Worm (Caenorhabditis elegans) whole organism, late embryonic: ENCODE data around the gene T25G12.11.

ENCODE experiments used
- C08G9.2 ChIP-seq: sonication (generic microtip); optimal IDR thresholded peaks from 2 replicates; lab custom pipeline; 2016; ENCODE audit warnings: mild to moderate bottlenecking, missing genetic modification characterization, moderate library complexity, missing compliant biosample characterization
- F13H6.1 ChIP-seq: sonication (generic microtip); optimal IDR thresholded peaks from 2 replicates; lab custom pipeline; 2016; ENCODE audit warnings: missing genetic modification characterization, missing compliant biosample characterization
- T23F11.4 ChIP-seq: fragments of 200-800 bp; sonication (Bioruptor generic); optimal IDR thresholded peaks from 2 replicates; lab custom pipeline; 2018; ENCODE audit warnings: mild to moderate bottlenecking, missing genetic modification characterization, missing compliant biosample characterization
- Y22D7AL.16 ChIP-seq: sonication (generic microtip); optimal IDR thresholded peaks from 2 replicates; lab custom pipeline; 2016; ENCODE audit warnings: missing genetic modification characterization, missing compliant biosample characterization
- ahr-1 ChIP-seq: sonication (generic microtip); optimal IDR thresholded peaks from 2 replicates; lab custom pipeline; 2016; ENCODE audit warnings: missing genetic modification characterization, missing compliant biosample characterization
- ama-1 ChIP-seq: fragments of 150-350 bp; optimal IDR thresholded peaks from 2 replicates; lab custom pipeline; 2014
- ceh-14 ChIP-seq: sonication (generic microtip); optimal IDR thresholded peaks from 2 replicates; lab custom pipeline; 2016; ENCODE audit warnings: missing genotype, missing genetic modification characterization, missing compliant biosample characterization
- ceh-18 ChIP-seq: sonication (generic microtip); optimal IDR thresholded peaks from 2 replicates; lab custom pipeline; 2016; ENCODE audit warnings: missing genetic modification characterization, missing compliant biosample characterization
- ceh-19 ChIP-seq: fragments of 200-800 bp; sonication (Bioruptor generic); optimal IDR thresholded peaks from 2 replicates; lab custom pipeline; 2018; ENCODE audit warnings: mild to moderate bottlenecking, missing genetic modification characterization, missing compliant biosample characterization
- ceh-22 ChIP-seq: sonication (generic microtip); optimal IDR thresholded peaks from 2 replicates; lab custom pipeline; 2017; ENCODE audit warnings: missing biosample characterization, missing genetic modification characterization
- ceh-24 ChIP-seq: sonication (generic microtip); optimal IDR thresholded peaks from 2 replicates; lab custom pipeline; 2016; ENCODE audit warnings: mild to moderate bottlenecking, missing genetic modification characterization, missing compliant biosample characterization
- ceh-30 ChIP-seq: fragments of 150-350 bp; optimal IDR thresholded peaks from 2 replicates; lab custom pipeline; 2014; ENCODE audit warnings: missing biosample characterization, missing genetic modification characterization
- ceh-45 ChIP-seq: fragments of 200-800 bp; sonication (Bioruptor generic); IDR thresholded peaks from 2 replicates; pipeline ENCODE4 v1.3.6; 2022; ENCODE audit warnings: missing genetic modification reagents, missing genetic modification characterization, missing compliant biosample characterization
- ceh-9 ChIP-seq: sonication (generic microtip); optimal IDR thresholded peaks from 2 replicates; lab custom pipeline; 2016; ENCODE audit warnings: mild to moderate bottlenecking, missing genetic modification characterization, inconsistent platforms, missing compliant biosample characterization
- elt-2 ChIP-seq: sonication (generic microtip); optimal IDR thresholded peaks from 2 replicates; lab custom pipeline; 2016; ENCODE audit warnings: missing genetic modification reagents, missing genetic modification characterization, missing compliant biosample characterization
- ets-4 ChIP-seq: sonication (generic microtip); optimal IDR thresholded peaks from 2 replicates; lab custom pipeline; 2016; ENCODE audit warnings: missing genetic modification characterization, missing compliant biosample characterization
- gmeb-2 ChIP-seq: sonication (generic microtip); optimal IDR thresholded peaks from 2 replicates; lab custom pipeline; 2016; ENCODE audit warnings: missing genetic modification characterization, inconsistent platforms, missing compliant biosample characterization
- hlh-13 ChIP-seq: fragments of 200-800 bp; sonication (Bioruptor generic); optimal IDR thresholded peaks from 2 replicates; lab custom pipeline; 2018; ENCODE audit warnings: mild to moderate bottlenecking, missing genetic modification characterization, missing compliant biosample characterization
- hlh-8 ChIP-seq: sonication (generic microtip); optimal IDR thresholded peaks from 2 replicates; lab custom pipeline; 2016; ENCODE audit warnings: missing genotype, missing genetic modification characterization, missing compliant biosample characterization
- lim-6 ChIP-seq: sonication (generic microtip); optimal IDR thresholded peaks from 2 replicates; lab custom pipeline; 2016; ENCODE audit warnings: missing genetic modification characterization, missing compliant biosample characterization
- madf-2 ChIP-seq: sonication (generic microtip); optimal IDR thresholded peaks from 2 replicates; lab custom pipeline; 2017; ENCODE audit warnings: missing genetic modification characterization, missing compliant biosample characterization
- mec-3 ChIP-seq: sonication (generic microtip); optimal IDR thresholded peaks from 2 replicates; lab custom pipeline; 2016; ENCODE audit warnings: borderline replicate concordance, missing genetic modification characterization, missing compliant biosample characterization
- nfya-1 ChIP-seq: sonication (generic microtip); optimal IDR thresholded peaks from 2 replicates; lab custom pipeline; 2017; ENCODE audit warnings: missing genetic modification characterization, mild to moderate bottlenecking, missing compliant biosample characterization, antibody characterized with exemption, moderate library complexity
- nhr-232 ChIP-seq: sonication (generic microtip); optimal IDR thresholded peaks from 2 replicates; lab custom pipeline; 2016; ENCODE audit warnings: missing genetic modification characterization, missing compliant biosample characterization
- npax-4 ChIP-seq: sonication (generic microtip); optimal IDR thresholded peaks from 2 replicates; lab custom pipeline; 2016; ENCODE audit warnings: missing genetic modification characterization, missing compliant biosample characterization
- pag-3 ChIP-seq: sonication (generic microtip); optimal IDR thresholded peaks from 2 replicates; lab custom pipeline; 2016; ENCODE audit warnings: missing compliant biosample characterization, missing genetic modification characterization, borderline replicate concordance
- pat-9 ChIP-seq: fragments of 200-800 bp; sonication (Bioruptor generic); optimal IDR thresholded peaks from 2 replicates; lab custom pipeline; 2018; ENCODE audit warnings: mild to moderate bottlenecking, missing genetic modification characterization, moderate library complexity, missing compliant biosample characterization
- pha-2 ChIP-seq: sonication (generic microtip); optimal IDR thresholded peaks from 2 replicates; lab custom pipeline; 2017; ENCODE audit warnings: mild to moderate bottlenecking, missing genetic modification characterization, missing compliant biosample characterization
- pha-4 ChIP-seq: fragments of 150-350 bp; optimal IDR thresholded peaks from 2 replicates; lab custom pipeline; 2018; ENCODE audit warnings: missing biosample characterization, missing genetic modification reagents, missing genetic modification characterization
- pqm-1 ChIP-seq: sonication (generic microtip); optimal IDR thresholded peaks from 2 replicates; lab custom pipeline; 2016; ENCODE audit warnings: missing genetic modification characterization, missing compliant biosample characterization
- pros-1 ChIP-seq: fragments of 150-350 bp; optimal IDR thresholded peaks from 2 replicates; lab custom pipeline; 2014; ENCODE audit warnings: missing biosample characterization, missing genetic modification reagents, missing genetic modification characterization
- syd-9 ChIP-seq: sonication (generic microtip); optimal IDR thresholded peaks from 2 replicates; lab custom pipeline; 2016; ENCODE audit warnings: mild to moderate bottlenecking, missing genetic modification characterization, moderate library complexity, missing compliant biosample characterization
- unc-55 ChIP-seq: sonication (generic microtip); optimal IDR thresholded peaks from 2 replicates; lab custom pipeline; 2017; ENCODE audit warnings: missing biosample characterization, missing genetic modification reagents, missing genetic modification characterization
- unc-86 ChIP-seq: sonication (generic microtip); optimal IDR thresholded peaks from 2 replicates; lab custom pipeline; 2016; ENCODE audit warnings: missing genetic modification characterization, missing compliant biosample characterization
- zip-5 ChIP-seq: sonication (generic microtip); optimal IDR thresholded peaks from 2 replicates; lab custom pipeline; 2016; ENCODE audit warnings: missing genetic modification characterization, missing compliant biosample characterization

T25G12.11 gene

DNA sequence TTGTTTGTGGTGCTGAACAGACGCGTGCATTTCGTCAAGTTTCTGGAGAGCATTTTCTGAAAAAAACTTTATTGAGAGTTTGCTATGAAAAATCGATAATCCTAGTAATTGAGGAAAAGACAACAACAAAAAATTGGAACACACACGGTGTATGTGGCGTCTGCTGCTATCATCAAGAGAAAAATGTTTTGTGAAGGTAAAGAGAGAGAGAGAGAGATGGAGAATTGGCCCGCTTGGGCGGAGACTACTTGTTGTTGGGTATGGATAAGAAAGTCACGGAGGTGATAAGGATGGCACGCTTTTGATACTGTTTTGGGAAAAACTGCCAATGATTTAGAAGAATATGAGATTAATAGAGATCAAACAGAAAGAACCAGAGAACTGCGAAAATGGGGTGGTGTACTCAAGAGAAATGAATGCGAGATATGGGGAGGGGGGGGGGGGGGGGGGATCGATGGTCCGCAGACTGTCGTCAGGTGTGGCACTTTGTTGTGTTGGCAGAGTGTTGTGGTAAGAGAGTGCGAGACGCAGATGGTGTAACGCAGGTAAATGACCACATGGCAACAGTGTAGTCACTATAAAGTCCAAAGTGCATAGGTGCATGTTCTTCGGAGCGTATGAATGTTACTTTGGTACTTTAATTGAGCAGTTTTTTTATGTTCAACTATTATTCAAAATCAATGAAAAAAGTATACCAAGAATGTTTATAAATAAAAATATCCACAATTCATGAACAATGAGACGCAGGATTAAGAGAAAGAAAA lies 20.1 kb downstream of the T25G12.11 start, which contains the start of gene acdh-7:
acdh-7 (minus strand) TSS at position 56 of the 764 bp plus-strand sequence.
- TF ChIP-seq npax-4 (tag; lab: Kevin White, UChicago) (no peak), elt-2 (tag; lab: Kevin White, UChicago) (peak; percentile 39)

DNA sequence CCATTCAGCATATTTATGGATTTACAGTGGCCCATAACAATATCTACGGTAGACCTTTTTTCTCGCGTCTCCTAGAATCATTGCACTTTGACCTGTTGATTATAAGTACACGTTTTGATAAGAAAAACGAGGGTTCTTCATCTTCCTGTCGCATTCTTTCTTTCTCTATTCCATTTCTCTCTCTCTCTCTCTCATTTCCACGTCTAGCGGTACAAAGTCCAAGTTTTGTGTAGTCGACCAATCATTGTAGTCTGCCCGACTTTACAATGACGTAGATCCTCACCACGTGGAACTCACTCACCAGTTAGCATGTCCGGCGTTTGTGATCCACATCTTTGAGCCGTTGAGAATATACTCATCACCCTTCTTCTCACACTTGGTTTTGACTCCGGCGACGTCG lies 21.2 kb downstream of the T25G12.11 start:
- TF ChIP-seq F13H6.1 (tag; lab: Kevin White, UChicago) (no peak), ceh-18 (peak; percentile 7), nfya-1 (peak; percentile 86), unc-55 (GFP tag; lab: Kevin White, UChicago) (peak; percentile 65), gmeb-2 (tag; lab: Kevin White, UChicago) (no peak), pat-9 (tag; lab: Kevin White, UChicago) (no peak)

ce11 chrX:17215753-17216152 lies 21.6 kb downstream of the T25G12.11 start:
- TF ChIP-seq unc-55 (GFP tag; lab: Kevin White, UChicago), result no peak
- no peak for TF ChIP-seq ets-4 (tag; lab: Kevin White, UChicago)
- TF ChIP-seq unc-86 (tag; lab: Kevin White, UChicago), result no peak
- no peak for TF ChIP-seq pha-2 (tag; lab: Kevin White, UChicago)
- TF ChIP-seq zip-5, result no peak
- TF ChIP-seq ceh-30, result no peak
- no peak for TF ChIP-seq pag-3 (tag; lab: Kevin White, UChicago)
- TF ChIP-seq pqm-1 (tag; lab: Kevin White, UChicago), result no peak
- no peak for TF ChIP-seq pros-1 (tag; lab: Kevin White, UChicago)
- no peak for TF ChIP-seq madf-2 (tag; lab: Kevin White, UChicago)
- no peak for TF ChIP-seq T23F11.4 (GFP tag; lab: Kevin White, UChicago)
- TF ChIP-seq syd-9 (tag; lab: Kevin White, UChicago), result no peak
- TF ChIP-seq hlh-8 (tag; lab: Kevin White, UChicago), result no peak
- no peak for TF ChIP-seq ceh-9
- no peak for TF ChIP-seq Y22D7AL.16
- TF ChIP-seq ceh-22, result no peak
- TF ChIP-seq ama-1, result no peak
- TF ChIP-seq mec-3 (tag; lab: Kevin White, UChicago), result no peak
- TF ChIP-seq, all 69 proteins: peak for 0

- TF ChIP-seq nhr-232 (tag; lab: Kevin White, UChicago), result no peak
- TF ChIP-seq gmeb-2 (tag; lab: Kevin White, UChicago), result no peak
- no peak for TF ChIP-seq ceh-45 (GFP tag; lab: Robert Waterston, UW)
- TF ChIP-seq Y22D7AL.16, result no peak
- TF ChIP-seq pha-4 (tag; lab: Kevin White, UChicago), result no peak
- TF ChIP-seq nfya-1, result no peak
- no peak for TF ChIP-seq pat-9 (tag; lab: Kevin White, UChicago)
- no peak for TF ChIP-seq hlh-13 (GFP tag; lab: Kevin White, UChicago)
- no peak for TF ChIP-seq C08G9.2 (tag; lab: Kevin White, UChicago)
- no peak for TF ChIP-seq zip-5
- TF ChIP-seq ceh-18, result no peak
- TF ChIP-seq madf-2 (tag; lab: Kevin White, UChicago), result no peak
- no peak for TF ChIP-seq syd-9 (tag; lab: Kevin White, UChicago)
- TF ChIP-seq lim-6, result no peak
- no peak for TF ChIP-seq ama-1
- TF ChIP-seq ceh-24 (tag; lab: Kevin White, UChicago), result no peak
- TF ChIP-seq ahr-1 (tag; lab: Kevin White, UChicago), result no peak
- TF ChIP-seq ceh-19, result no peak
- no peak for TF ChIP-seq ceh-14 (tag; lab: Kevin White, UChicago)
- TF ChIP-seq, all 69 proteins: peak for 0
Measured at ce11 chrX:17214803-17215202, 22.5 kb downstream of the T25G12.11 start, which contains the start of gene acdh-10. acdh-10 (minus strand) TSS chrX:17214903.
